Fruit fly (Drosophila melanogaster) whole organism, prepupa: ENCODE measurements around the gene CG6659.

Experiments
- Blimp-1 ChIP-seq: fragments of 200-800 bp; sonication (Bioruptor generic); optimal IDR thresholded peaks from 3 replicates; lab custom pipeline; 2017; ENCODE audit warnings: missing biosample characterization, missing genetic modification characterization, mild to moderate bottlenecking, moderate library complexity, missing genetic modification reagents
- CG10669 ChIP-seq: fragments of 200-800 bp; sonication (Bioruptor generic); optimal IDR thresholded peaks from 3 replicates; lab custom pipeline; 2018; ENCODE audit warnings: missing biosample characterization, mild to moderate bottlenecking, missing genetic modification characterization, moderate library complexity
- CG15336 ChIP-seq: fragments of 200-800 bp; sonication (Bioruptor generic); IDR thresholded peaks from 2 replicates; pipeline ENCODE4 v1.3.6; 2022; ENCODE audit warnings: missing biosample characterization, missing genetic modification characterization
- CG1621 ChIP-seq: fragments of 200-800 bp; sonication (Bioruptor generic); optimal IDR thresholded peaks from 3 replicates; lab custom pipeline; 2018; ENCODE audit warnings: missing biosample characterization, mild to moderate bottlenecking, missing genetic modification characterization
- CG31627 ChIP-seq: fragments of 200-800 bp; sonication (Bioruptor generic); optimal IDR thresholded peaks from 3 replicates; lab custom pipeline; 2016; ENCODE audit warnings: missing biosample characterization, missing genetic modification characterization
- CG32006 ChIP-seq: fragments of 200-800 bp; sonication (Bioruptor generic); optimal IDR thresholded peaks from 3 replicates; lab custom pipeline; 2017; ENCODE audit warnings: missing biosample characterization, mild to moderate bottlenecking, missing genetic modification characterization
- CG3919 ChIP-seq: fragments of 200-800 bp; sonication (Bioruptor generic); optimal IDR thresholded peaks from 3 replicates; lab custom pipeline; 2016; ENCODE audit warnings: missing biosample characterization, missing genetic modification characterization
- CG6163 ChIP-seq: fragments of 200-800 bp; sonication (Bioruptor generic); IDR thresholded peaks from 3 replicates; pipeline ENCODE4 v1.3.6; 2022; ENCODE audit warnings: missing biosample characterization, missing genetic modification characterization
- CG6276 ChIP-seq: fragments of 200-800 bp; sonication (Bioruptor generic); optimal IDR thresholded peaks from 2 replicates; lab custom pipeline; 2017; ENCODE audit warnings: missing biosample characterization, mild to moderate bottlenecking, missing genetic modification characterization
- CG6808 ChIP-seq: fragments of 200-800 bp; sonication (Bioruptor generic); optimal IDR thresholded peaks from 3 replicates; lab custom pipeline; 2017; ENCODE audit warnings: missing biosample characterization, missing genetic modification characterization, mild to moderate bottlenecking, moderate library complexity, missing genetic modification reagents
- CG6854 ChIP-seq: fragments of 200-800 bp; sonication (Bioruptor generic); optimal IDR thresholded peaks from 2 replicates; lab custom pipeline; 2017; ENCODE audit warnings: missing biosample characterization, mild to moderate bottlenecking, missing genetic modification characterization
- CG7368 ChIP-seq: fragments of 200-800 bp; sonication (Bioruptor generic); optimal IDR thresholded peaks from 3 replicates; lab custom pipeline; 2016; ENCODE audit warnings: missing biosample characterization, missing genetic modification characterization
- CG8319 ChIP-seq: fragments of 200-800 bp; sonication (Bioruptor generic); optimal IDR thresholded peaks from 3 replicates; lab custom pipeline; 2016; ENCODE audit warnings: missing biosample characterization, missing genetic modification characterization
- CG8632 ChIP-seq: fragments of 200-800 bp; sonication (Bioruptor generic); optimal IDR thresholded peaks from 3 replicates; lab custom pipeline; 2016; ENCODE audit warnings: missing biosample characterization, missing genetic modification characterization
- CG9139 ChIP-seq: fragments of 200-800 bp; sonication (Bioruptor generic); optimal IDR thresholded peaks from 3 replicates; lab custom pipeline; 2017; ENCODE audit warnings: missing biosample characterization, mild to moderate bottlenecking, missing genetic modification characterization
- Eip78C ChIP-seq: fragments of 200-800 bp; sonication (Bioruptor generic); peaks from one replicate; lab custom pipeline; 2016; ENCODE audit warnings: missing biosample characterization, missing genetic modification characterization
- Ets96B ChIP-seq: fragments of 200-800 bp; optimal IDR thresholded peaks from 2 replicates; lab custom pipeline; 2019; ENCODE audit warnings: missing biosample characterization, mild to moderate bottlenecking, missing genetic modification characterization, moderate library complexity
- Hr38 ChIP-seq: sonication (Bioruptor generic); optimal IDR thresholded peaks from 2 replicates; lab custom pipeline; 2016; ENCODE audit warnings: missing biosample characterization, missing genetic modification characterization
- Hr4 ChIP-seq: fragments of 200-800 bp; sonication (Bioruptor generic); optimal IDR thresholded peaks from 3 replicates; lab custom pipeline; 2016; ENCODE audit warnings: missing biosample characterization, missing genetic modification characterization
- Lpt ChIP-seq: fragments of 200-800 bp; sonication (Bioruptor generic); optimal IDR thresholded peaks from 3 replicates; lab custom pipeline; 2016; ENCODE audit warnings: missing biosample characterization, missing genetic modification characterization
- Smox ChIP-seq: fragments of 200-800 bp; sonication (Bioruptor generic); optimal IDR thresholded peaks from 3 replicates; lab custom pipeline; 2016; ENCODE audit warnings: missing biosample characterization, missing genetic modification characterization
- Sox102F ChIP-seq: fragments of 200-800 bp; sonication (Bioruptor generic); optimal IDR thresholded peaks from 2 replicates; lab custom pipeline; 2016; ENCODE audit warnings: missing biosample characterization, mild to moderate bottlenecking, missing genetic modification characterization
- Sox14 ChIP-seq: fragments of 200-800 bp; sonication (Bioruptor generic); optimal IDR thresholded peaks from 3 replicates; lab custom pipeline; 2016; ENCODE audit warnings: missing biosample characterization, missing genetic modification characterization
- cyc ChIP-seq: fragments of 200-800 bp; sonication (Bioruptor generic); optimal IDR thresholded peaks from 3 replicates; lab custom pipeline; 2016; ENCODE audit warnings: missing biosample characterization, missing genetic modification characterization
- dsx ChIP-seq: fragments of 200-800 bp; optimal IDR thresholded peaks from 3 replicates; lab custom pipeline; 2019; ENCODE audit warnings: missing biosample characterization, mild to moderate bottlenecking, missing genetic modification characterization, moderate library complexity; ENCODE audit not compliant: poor library complexity, severe bottlenecking
- esn ChIP-seq: fragments of 200-800 bp; sonication (Bioruptor generic); optimal IDR thresholded peaks from 2 replicates; lab custom pipeline; 2016; ENCODE audit warnings: missing biosample characterization, mild to moderate bottlenecking, missing genetic modification characterization, moderate library complexity
- fd59A ChIP-seq: fragments of 200-800 bp; sonication (Bioruptor generic); optimal IDR thresholded peaks from 2 replicates; lab custom pipeline; 2017; ENCODE audit warnings: missing biosample characterization, mild to moderate bottlenecking, missing genetic modification characterization, missing genetic modification reagents
- fd85E ChIP-seq: fragments of 200-800 bp; sonication (Bioruptor generic); optimal IDR thresholded peaks from 3 replicates; lab custom pipeline; 2016; ENCODE audit warnings: missing biosample characterization, missing genetic modification characterization
- fkh ChIP-seq: fragments of 200-800 bp; sonication (Bioruptor generic); optimal IDR thresholded peaks from 3 replicates; lab custom pipeline; 2017; ENCODE audit warnings: missing biosample characterization, mild to moderate bottlenecking, missing genetic modification characterization, moderate library complexity
- lz ChIP-seq: fragments of 200-800 bp; sonication (Bioruptor generic); optimal IDR thresholded peaks from 3 replicates; lab custom pipeline; 2016; ENCODE audit warnings: missing biosample characterization, missing genetic modification characterization
- pdm3 ChIP-seq: fragments of 200-800 bp; sonication (Bioruptor generic); optimal IDR thresholded peaks from 3 replicates; lab custom pipeline; 2016; ENCODE audit warnings: missing biosample characterization, missing genetic modification characterization
- spab ChIP-seq: fragments of 200-800 bp; sonication (Bioruptor generic); optimal IDR thresholded peaks from 2 replicates; lab custom pipeline; 2017; ENCODE audit warnings: missing biosample characterization, mild to moderate bottlenecking, missing genetic modification characterization, missing genetic modification reagents
- ss ChIP-seq, 2 experiments: fragments of 200-800 bp; sonication (Bioruptor generic); optimal IDR thresholded peaks; 2 replicates in 1 of 2; 3 replicates in 1 of 2; lab custom pipeline; 2017 to 2018; ENCODE audit warnings: mild to moderate bottlenecking in 2 of 2, missing biosample characterization in 2 of 2, missing genetic modification characterization in 2 of 2, moderate library complexity in 1 of 2
- svp ChIP-seq: fragments of 200-800 bp; sonication (Bioruptor generic); peaks from one replicate; lab custom pipeline; 2016; ENCODE audit warnings: missing biosample characterization, missing genetic modification characterization
- topi ChIP-seq: fragments of 200-800 bp; sonication (Bioruptor generic); optimal IDR thresholded peaks from 3 replicates; lab custom pipeline; 2016; ENCODE audit warnings: missing biosample characterization, missing genetic modification characterization
- vri ChIP-seq: fragments of 200-800 bp; sonication (Bioruptor generic); optimal IDR thresholded peaks from 3 replicates; lab custom pipeline; 2016; ENCODE audit warnings: missing biosample characterization, mild to moderate bottlenecking, missing genetic modification characterization

CG6659 gene

dm6 chrX:18695603-18696002 lies 38.5 kb upstream of the CG6659 start:
- peak in 1 of 2 experiments; percentile 73 for TF ChIP-seq ss (GFP tag; optimal IDR thresholded peaks at IDR 0.05; lab: Kevin White, UChicago)
- TF ChIP-seq CG3919 (GFP tag; lab: Kevin White, UChicago): no peak
- TF ChIP-seq CG8632 (GFP tag; lab: Kevin White, UChicago): no peak
- TF ChIP-seq topi (GFP tag; lab: Kevin White, UChicago): no peak
- no peak for TF ChIP-seq spab (GFP tag; lab: Kevin White, UChicago)

- TF ChIP-seq CG6854 (GFP tag; lab: Kevin White, UChicago) (no peak), Hr4 (GFP tag; lab: Kevin White, UChicago) (no peak), fkh (GFP tag; lab: Kevin White, UChicago) (no peak), CG31627 (GFP tag; lab: Kevin White, UChicago) (no peak), CG7368 (GFP tag; lab: Kevin White, UChicago) (no peak), esn (GFP tag; lab: Kevin White, UChicago) (no peak), CG6808 (GFP tag; lab: Kevin White, UChicago) (no peak), lz (no peak), topi (GFP tag; lab: Kevin White, UChicago) (no peak)
These were observed 35.9 kb upstream of the CG6659 start, which contains the start of gene Cyp18a1 for dm6 chrX:18692948-18693502. Gene Cyp18a1, minus strand, starts transcription at chrX:18693042.

DNA sequence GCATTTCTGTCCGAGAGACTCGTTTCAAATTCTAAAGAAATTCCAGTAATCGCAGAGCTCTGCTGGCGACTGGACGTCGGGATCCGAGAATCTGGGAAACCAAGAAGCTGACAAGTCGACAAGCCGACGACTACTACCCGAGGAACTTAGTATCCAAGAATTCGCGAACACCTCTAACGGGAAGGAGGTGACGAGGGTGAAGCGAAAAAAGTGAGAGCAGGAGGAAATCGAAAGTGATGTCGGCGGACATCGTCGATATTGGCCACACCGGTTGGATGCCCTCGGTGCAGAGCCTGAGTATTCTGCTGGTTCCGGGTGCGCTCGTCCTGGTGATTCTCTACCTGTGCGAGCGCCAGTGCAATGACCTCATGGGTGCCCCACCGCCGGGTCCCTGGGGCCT lies 28.6 kb upstream of the CG6659 start, which contains the start of gene phtm:
Gene phtm, plus strand, starts transcription at position 41 of the 400 bp plus-strand sequence.
- TF ChIP-seq Sox14 (GFP tag; lab: Kevin White, UChicago): no peak
- peak; percentile 91 for TF ChIP-seq Blimp-1 (GFP tag; lab: Kevin White, UChicago)
- TF ChIP-seq, all 60 proteins: peak for 1

DNA sequence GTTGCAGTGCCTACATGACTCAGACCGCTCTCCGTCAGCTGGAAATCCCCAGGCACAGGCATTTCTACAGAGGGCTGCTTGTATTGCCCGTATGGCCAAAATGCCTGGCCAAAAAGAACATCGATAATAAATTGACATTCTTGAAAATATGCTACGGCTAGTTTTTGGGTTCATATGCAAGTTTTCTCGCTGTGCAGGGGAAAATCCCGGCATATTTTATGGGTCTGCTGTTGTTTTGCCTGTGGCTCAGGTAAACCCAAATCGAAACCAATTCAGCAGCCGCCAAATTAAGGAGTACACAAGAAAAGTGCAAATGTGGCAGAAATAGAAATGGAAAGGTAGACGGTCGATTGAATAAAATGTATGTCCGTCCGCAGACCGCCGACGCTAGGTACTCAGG lies 27.8 kb upstream of the CG6659 start:
- TF ChIP-seq CG15336 (GFP tag; lab: Robert Waterston, UW) (no peak), svp (GFP tag; lab: Kevin White, UChicago) (no peak), CG10669 (GFP tag; lab: Kevin White, UChicago) (no peak), CG6854 (GFP tag; lab: Kevin White, UChicago) (no peak), Hr38 (GFP tag; lab: Kevin White, UChicago) (no peak), fd59A (GFP tag; lab: Kevin White, UChicago) (no peak), fkh (GFP tag; lab: Kevin White, UChicago) (no peak), Lpt (GFP tag; lab: Kevin White, UChicago) (no peak), CG3919 (GFP tag; lab: Kevin White, UChicago) (no peak), cyc (no peak), Sox102F (no peak)

- TF ChIP-seq Sox102F (no peak), ss (GFP tag; optimal IDR thresholded peaks at IDR 0.05; lab: Kevin White, UChicago) (peak in 1 of 2 experiments; percentile 81), CG1621 (tag; lab: Kevin White, UChicago) (peak; percentile 17), spab (GFP tag; lab: Kevin White, UChicago) (no peak), Eip78C (GFP tag; lab: Kevin White, UChicago) (peak; percentile 35), dsx (peak; percentile 78)
These were observed 27.4 kb upstream of the CG6659 start for dm6 chrX:18684504-18684903.

DNA sequence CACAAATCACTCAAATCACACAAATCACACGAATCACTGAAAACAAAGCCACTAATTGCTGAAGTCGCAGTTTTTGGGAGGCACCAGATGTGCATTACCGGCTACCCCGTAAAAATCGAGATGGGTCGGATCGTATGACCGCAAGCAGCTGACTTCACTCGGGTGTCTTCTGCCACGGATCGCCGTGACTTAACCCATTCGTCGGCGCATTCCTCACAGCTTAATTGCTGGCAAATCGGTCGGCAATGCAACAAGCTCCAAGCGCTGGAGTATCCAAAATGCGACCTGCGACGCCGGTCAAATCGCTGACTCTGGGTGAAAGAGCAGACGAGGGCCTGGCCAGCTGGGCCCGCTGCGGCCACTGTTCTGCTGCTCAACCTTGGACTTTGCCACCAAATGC lies 25.7 kb upstream of the CG6659 start:
- no peak for TF ChIP-seq CG32006
- no peak for TF ChIP-seq CG8319 (GFP tag; lab: Kevin White, UChicago)
- TF ChIP-seq Smox (GFP tag; lab: Kevin White, UChicago): no peak
- TF ChIP-seq Ets96B (tag; lab: Kevin White, UChicago): no peak
- no peak for TF ChIP-seq CG6854 (GFP tag; lab: Kevin White, UChicago)
- TF ChIP-seq pdm3 (GFP tag; lab: Kevin White, UChicago): no peak
- no peak for TF ChIP-seq CG9139
- TF ChIP-seq Hr38 (GFP tag; lab: Kevin White, UChicago): no peak
- no peak for TF ChIP-seq vri
- TF ChIP-seq CG6276: no peak
- no peak for TF ChIP-seq CG31627 (GFP tag; lab: Kevin White, UChicago)
- TF ChIP-seq Sox14 (GFP tag; lab: Kevin White, UChicago): no peak
- no peak for TF ChIP-seq Hr4 (GFP tag; lab: Kevin White, UChicago)
- no peak for TF ChIP-seq dsx
- TF ChIP-seq CG6163 (GFP tag; lab: Robert Waterston, UW): no peak
- TF ChIP-seq fd85E (GFP tag; lab: Kevin White, UChicago): no peak
